Worm (Caenorhabditis elegans) whole organism, L1 larva: ENCODE measurements around the gene rpl-10.
A peak's percentile ranks its signal among the peaks of the same experiment; 100 is the strongest.

Experiments used
- C16A3.4 ChIP-seq: fragments of 150-350 bp; optimal IDR thresholded peaks from 2 replicates; lab custom pipeline; 2014; ENCODE audit warnings: missing biosample characterization, missing genetic modification characterization
- Y116A8C.19 ChIP-seq: sonication (generic microtip); optimal IDR thresholded peaks from 2 replicates; lab custom pipeline; 2016; ENCODE audit warnings: missing compliant biosample characterization, missing genetic modification characterization, borderline replicate concordance
- blmp-1 ChIP-seq: fragments of 150-350 bp; optimal IDR thresholded peaks from 2 replicates; lab custom pipeline; 2014; ENCODE audit warnings: missing biosample characterization, missing genetic modification characterization
- ceh-88 ChIP-seq: fragments of 200-800 bp; sonication (Bioruptor generic); IDR thresholded peaks from 2 replicates; pipeline ENCODE4 v1.3.6; 2022; ENCODE audit warnings: missing genetic modification characterization, missing compliant biosample characterization
- ces-1 ChIP-seq: fragments of 150-350 bp; optimal IDR thresholded peaks from 2 replicates; lab custom pipeline; 2014; ENCODE audit warnings: missing biosample characterization, missing genetic modification reagents, missing genetic modification characterization
- dsc-1 ChIP-seq: sonication (generic microtip); optimal IDR thresholded peaks from 2 replicates; lab custom pipeline; 2016; ENCODE audit warnings: mild to moderate bottlenecking, missing genetic modification characterization, missing compliant biosample characterization
- efl-1 ChIP-seq, 4 experiments: fragments of 150-350 bp; optimal IDR thresholded peaks in 3 of 4; peaks in 1 of 4; 1 replicate in 1 of 4; 2 replicates in 3 of 4; lab custom pipeline; 2014; ENCODE audit warnings: missing biosample characterization in 2 of 4, missing genetic modification characterization in 2 of 4, missing genetic modification reagents in 2 of 4
- egl-27 ChIP-seq, 2 experiments: fragments of 150-350 bp in 1 of 2; sonication (generic microtip); optimal IDR thresholded peaks; 3 replicates each; lab custom pipeline; 2017 to 2018; ENCODE audit warnings: missing biosample characterization in 2 of 2, missing genetic modification characterization in 2 of 2, missing genetic modification reagents in 2 of 2
- elt-3 ChIP-seq, 6 experiments: fragments of 150-350 bp in 1 of 6; sonication (generic microtip); optimal IDR thresholded peaks; 2 replicates each; lab custom pipeline; 2017 to 2018; ENCODE audit warnings: missing biosample characterization in 6 of 6, missing genetic modification characterization in 6 of 6, inconsistent platforms in 1 of 6
- fkh-10 ChIP-seq: sonication (generic microtip); optimal IDR thresholded peaks from 2 replicates; lab custom pipeline; 2017; ENCODE audit warnings: missing biosample characterization, missing genetic modification reagents, missing genetic modification characterization
- fkh-8 ChIP-seq: sonication (generic microtip); optimal IDR thresholded peaks from 2 replicates; lab custom pipeline; 2016; ENCODE audit warnings: mild to moderate bottlenecking, missing genetic modification characterization, missing compliant biosample characterization
- fos-1 ChIP-seq: fragments of 150-350 bp; optimal IDR thresholded peaks from 2 replicates; lab custom pipeline; 2014; ENCODE audit warnings: missing biosample characterization, missing genetic modification characterization
- grh-1 ChIP-seq: fragments of 200-800 bp; sonication (Bioruptor generic); IDR thresholded peaks from 2 replicates; pipeline ENCODE4 v1.3.6; 2022; ENCODE audit warnings: missing genetic modification reagents, missing genetic modification characterization, missing compliant biosample characterization
- isw-1 ChIP-seq: fragments of 200-800 bp; sonication (Bioruptor generic); IDR thresholded peaks from 2 replicates; pipeline ENCODE4 v1.3.6; 2022; ENCODE audit warnings: missing genetic modification characterization, missing compliant biosample characterization
- lin-13 ChIP-seq: fragments of 150-350 bp; optimal IDR thresholded peaks from 2 replicates; lab custom pipeline; 2014; ENCODE audit warnings: missing biosample characterization, missing genetic modification reagents, missing genetic modification characterization
- lin-14 ChIP-seq: fragments of 200-800 bp; sonication (Bioruptor generic); optimal IDR thresholded peaks from 2 replicates; lab custom pipeline; 2018; ENCODE audit warnings: mild to moderate bottlenecking, missing genetic modification characterization, moderate library complexity, missing compliant biosample characterization
- lsy-2 ChIP-seq, 2 experiments: fragments of 150-350 bp; optimal IDR thresholded peaks; 2 replicates each; lab custom pipeline; 2014; ENCODE audit warnings: missing biosample characterization in 2 of 2, missing genetic modification characterization in 2 of 2
- mdl-1 ChIP-seq, 2 experiments: fragments of 150-350 bp; optimal IDR thresholded peaks; 2 replicates each; lab custom pipeline; 2014 to 2017; ENCODE audit warnings: missing biosample characterization in 2 of 2, missing genetic modification characterization in 2 of 2, inconsistent platforms in 1 of 2
- mep-1 ChIP-seq: fragments of 150-350 bp; optimal IDR thresholded peaks from 2 replicates; lab custom pipeline; 2014; ENCODE audit warnings: missing biosample characterization, missing genetic modification characterization
- nhr-19 ChIP-seq: fragments of 200-800 bp; sonication (Bioruptor generic); conservative IDR thresholded peaks from 2 replicates; pipeline ENCODE4 v1.3.6; 2022; ENCODE audit warnings: missing genetic modification characterization, missing compliant biosample characterization
- nhr-47 ChIP-seq: sonication (generic microtip); optimal IDR thresholded peaks from 2 replicates; lab custom pipeline; 2016; ENCODE audit warnings: mild to moderate bottlenecking, missing genetic modification characterization, moderate library complexity, missing compliant biosample characterization
- nhr-76 ChIP-seq: sonication (generic microtip); optimal IDR thresholded peaks from 2 replicates; lab custom pipeline; 2017; ENCODE audit warnings: missing biosample characterization, missing genetic modification characterization
- nhr-77 ChIP-seq: fragments of 150-350 bp; optimal IDR thresholded peaks from 2 replicates; lab custom pipeline; 2014; ENCODE audit warnings: missing biosample characterization, missing genetic modification characterization
- pqm-1 ChIP-seq: sonication (generic microtip); optimal IDR thresholded peaks from 3 replicates; lab custom pipeline; 2017; ENCODE audit warnings: missing biosample characterization, missing genetic modification characterization
- rnt-1 ChIP-seq: sonication (generic microtip); optimal IDR thresholded peaks from 2 replicates; lab custom pipeline; 2016; ENCODE audit warnings: mild to moderate bottlenecking, missing genetic modification characterization, moderate library complexity, missing compliant biosample characterization
- skn-1 ChIP-seq: fragments of 150-350 bp; optimal IDR thresholded peaks from 2 replicates; lab custom pipeline; 2014; ENCODE audit warnings: missing biosample characterization, missing genetic modification characterization
- snpc-4 ChIP-seq: fragments of 150-350 bp; optimal IDR thresholded peaks from 2 replicates; lab custom pipeline; 2014; ENCODE audit warnings: missing biosample characterization, missing genetic modification characterization
- sox-4 ChIP-seq: sonication (generic microtip); optimal IDR thresholded peaks from 2 replicates; lab custom pipeline; 2016; ENCODE audit warnings: missing genetic modification characterization, missing compliant biosample characterization
- sptf-1 ChIP-seq: fragments of 150-350 bp; optimal IDR thresholded peaks from 2 replicates; lab custom pipeline; 2014; ENCODE audit warnings: missing biosample characterization, missing genetic modification characterization
- sup-37 ChIP-seq: fragments of 200-800 bp; sonication (Bioruptor generic); optimal IDR thresholded peaks from 2 replicates; lab custom pipeline; 2018; ENCODE audit warnings: mild to moderate bottlenecking, missing genetic modification characterization, missing compliant biosample characterization
- tlp-1 ChIP-seq: fragments of 150-350 bp; optimal IDR thresholded peaks from 2 replicates; lab custom pipeline; 2014; ENCODE audit warnings: missing biosample characterization, missing genetic modification characterization
- ztf-11 ChIP-seq, 2 experiments: sonication (generic microtip); optimal IDR thresholded peaks; 2 replicates each; lab custom pipeline; 2016 to 2017; ENCODE audit warnings: missing genetic modification characterization in 2 of 2, missing biosample characterization in 1 of 2, missing compliant biosample characterization in 1 of 2
- ztf-4 ChIP-seq: fragments of 150-350 bp; optimal IDR thresholded peaks from 2 replicates; lab custom pipeline; 2014; ENCODE audit warnings: missing biosample characterization, missing genetic modification characterization

Gene rpl-10

ce11 chrII:8138015-8138546 is 5.6 kb upstream of the rpl-10 start, which contains the start of gene cdc-48.2 (continued):
- no peak for TF ChIP-seq ztf-4
- peak; percentile 96 for TF ChIP-seq skn-1
- TF ChIP-seq nhr-77 (tag; lab: Kevin White, UChicago): no peak
- TF ChIP-seq elt-3 (tag; optimal IDR thresholded peaks at IDR 0.05; lab: Kevin White, UChicago): no peak

DNA sequence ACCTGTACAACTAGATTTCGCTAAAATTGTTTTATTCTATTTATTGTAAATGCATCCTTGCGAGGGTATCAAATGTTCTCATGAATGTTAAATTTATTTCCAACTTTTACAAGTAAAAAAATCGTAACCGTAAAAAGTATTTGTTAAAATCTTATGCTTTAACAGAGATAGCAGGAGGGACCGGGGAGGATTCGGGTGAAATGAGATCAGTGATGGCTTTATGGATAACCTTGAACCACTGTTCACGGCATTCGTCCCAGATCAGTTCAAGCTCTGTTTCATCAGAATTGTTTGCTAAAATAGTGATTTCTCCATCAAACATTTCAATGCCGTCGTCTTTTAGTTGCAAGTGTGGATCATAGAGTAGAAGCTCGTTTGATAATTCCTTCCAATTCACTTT is 2.5 kb upstream of the rpl-10 start:
- no peak for TF ChIP-seq nhr-76 (tag; lab: Kevin White, UChicago)
- no peak for TF ChIP-seq blmp-1 (tag; lab: Kevin White, UChicago)
- no peak for TF ChIP-seq fkh-8 (tag; lab: Kevin White, UChicago)
- no peak for TF ChIP-seq fos-1 (tag; lab: Kevin White, UChicago)
- no peak for TF ChIP-seq rnt-1 (tag; lab: Kevin White, UChicago)
- no peak for TF ChIP-seq sup-37 (GFP tag; lab: Kevin White, UChicago)
- no peak for TF ChIP-seq lin-14 (GFP tag; lab: Kevin White, UChicago)
- TF ChIP-seq ceh-88: no peak
- no peak for TF ChIP-seq ztf-4
- TF ChIP-seq nhr-19 (GFP tag; lab: Robert Waterston, UW): no peak
- no peak for TF ChIP-seq isw-1
- no peak for TF ChIP-seq lin-13 (GFP tag; lab: Kevin White, UChicago)
- no peak for TF ChIP-seq grh-1
- no peak for TF ChIP-seq ces-1
- no peak for TF ChIP-seq sox-4

- TF ChIP-seq nhr-77 (tag; lab: Kevin White, UChicago) (no peak), C16A3.4 (tag; lab: Kevin White, UChicago) (no peak), lsy-2 (tag; optimal IDR thresholded peaks at IDR 0.05; lab: Kevin White, UChicago) (peak in 1 of 2 experiments; percentile 43), mdl-1 (tag; optimal IDR thresholded peaks at IDR 0.05; lab: Kevin White, UChicago) (no peak), efl-1 (optimal IDR thresholded peaks at IDR 0.05; lab: Kevin White, UChicago) (no peak), efl-1 (GFP tag; optimal IDR thresholded peaks at IDR 0.05 in 1 of 2; lab: Kevin White, UChicago) (peak in 1 of 2 experiments; percentile 75)
These were observed 862 bp downstream of the rpl-10 start, which contains the start of gene F10B5.2 for ce11 chrII:8144543-8144942. Gene F10B5.2 (plus strand): TSS chrII:8144762.

DNA sequence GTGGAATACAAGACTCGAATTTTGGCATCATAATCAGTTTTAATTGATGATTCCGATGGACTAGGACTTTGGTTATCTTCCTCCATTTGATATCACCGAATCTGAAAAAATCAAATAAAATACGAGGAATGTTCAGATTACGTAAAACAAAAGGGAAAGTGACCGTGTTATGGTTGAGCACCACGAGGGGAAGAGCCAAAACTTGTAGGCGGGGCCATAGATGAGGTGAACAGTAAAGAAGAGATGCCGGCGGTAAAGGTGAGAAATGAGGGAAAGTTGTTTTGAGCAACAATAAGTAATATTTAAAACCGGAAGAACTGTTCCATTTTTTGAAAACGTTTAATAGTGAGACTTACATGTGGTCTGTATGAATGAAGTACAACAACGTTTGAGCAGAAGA is 6.2 kb downstream of the rpl-10 start, which contains the start of gene F10B5.3:
Gene F10B5.3, minus strand, starts transcription at position 101 of the 400 bp plus-strand sequence.
- no peak for TF ChIP-seq nhr-47 (tag; lab: Kevin White, UChicago)
- no peak for TF ChIP-seq Y116A8C.19
- no peak for TF ChIP-seq tlp-1 (tag; lab: Kevin White, UChicago)
- TF ChIP-seq mdl-1 (tag; optimal IDR thresholded peaks at IDR 0.05; lab: Kevin White, UChicago): no peak
- TF ChIP-seq pqm-1: no peak
- TF ChIP-seq lsy-2 (tag; optimal IDR thresholded peaks at IDR 0.05; lab: Kevin White, UChicago): no peak
- TF ChIP-seq egl-27 (tag; optimal IDR thresholded peaks at IDR 0.05; lab: Kevin White, UChicago): no peak
- TF ChIP-seq ztf-11 (tag; optimal IDR thresholded peaks at IDR 0.05; lab: Kevin White, UChicago): no peak
- TF ChIP-seq efl-1 (optimal IDR thresholded peaks at IDR 0.05; lab: Kevin White, UChicago): no peak
- TF ChIP-seq efl-1 (GFP tag; optimal IDR thresholded peaks at IDR 0.05 in 1 of 2; lab: Kevin White, UChicago): no peak

DNA sequence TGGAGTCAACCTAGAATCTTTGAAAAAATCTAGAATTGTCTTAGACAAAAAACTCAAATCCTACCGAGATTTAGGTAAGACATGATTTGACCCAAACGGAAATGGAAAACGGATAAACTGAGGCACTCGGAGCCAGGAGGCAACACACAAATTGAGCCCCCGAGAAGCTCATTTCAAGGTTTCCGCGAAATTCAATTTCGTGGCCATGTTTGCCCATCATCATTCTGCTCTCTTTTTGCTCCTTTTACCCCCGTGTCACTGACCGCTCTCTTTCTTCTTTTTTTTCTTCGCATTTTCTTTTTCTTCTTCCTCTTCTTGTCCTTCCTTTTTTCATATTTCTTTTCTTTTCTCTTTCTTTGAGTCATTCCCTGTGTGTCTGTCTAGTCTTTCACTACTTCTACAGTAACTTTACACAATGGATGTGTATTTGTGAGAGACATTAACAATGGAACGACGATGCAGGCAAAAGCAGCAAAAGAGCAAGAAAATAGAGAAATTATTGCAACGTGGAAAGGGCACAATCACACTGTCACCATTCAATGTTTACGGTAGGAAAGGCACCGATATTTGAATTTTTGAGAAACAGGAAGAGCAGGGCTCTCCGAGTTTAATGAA is 9.1 kb downstream of the rpl-10 start:
- peak; percentile 11 for TF ChIP-seq ces-1
- no peak for TF ChIP-seq snpc-4
- peak; percentile 44 for TF ChIP-seq fkh-10 (GFP tag; lab: Kevin White, UChicago)

DNA sequence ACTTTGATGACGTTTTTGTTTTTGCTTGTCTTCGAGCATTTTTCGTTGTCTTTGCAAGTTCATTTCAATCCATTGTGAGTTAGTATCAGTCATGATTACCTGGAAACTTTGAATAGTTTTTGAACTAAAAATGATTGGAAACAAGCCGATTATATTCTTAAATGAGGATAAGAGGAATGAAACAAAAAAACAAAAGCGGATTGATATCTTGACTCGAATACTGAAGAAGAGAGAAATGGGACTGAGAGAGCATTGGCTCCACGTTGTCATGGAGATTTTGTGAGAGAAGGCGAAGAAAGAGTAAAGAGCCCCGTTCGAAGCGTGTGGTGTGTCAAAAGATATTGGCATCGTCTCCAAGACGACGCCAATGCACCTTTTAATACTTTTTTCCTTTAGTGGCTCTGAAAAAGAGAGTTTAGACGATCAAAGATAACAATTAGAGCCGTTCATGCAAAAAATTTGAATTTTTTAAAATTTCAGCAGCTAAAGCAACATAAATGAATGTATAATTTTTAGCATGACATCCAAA is 13.2 kb downstream of the rpl-10 start, which contains the start of the genes tub-1 and tmem-138:
Gene tub-1, minus strand, starts transcription at position 101 of the 529 bp plus-strand sequence.
Gene tmem-138, plus strand, starts transcription at position 479 of the 529 bp plus-strand sequence.
- TF ChIP-seq mep-1 (tag; lab: Kevin White, UChicago): no peak
- no peak for TF ChIP-seq mdl-1 (tag; optimal IDR thresholded peaks at IDR 0.05; lab: Kevin White, UChicago)
- no peak for TF ChIP-seq sptf-1 (tag; lab: Kevin White, UChicago)
- peak; percentile 42 for TF ChIP-seq dsc-1
- peak; percentile 70 for TF ChIP-seq fkh-8 (tag; lab: Kevin White, UChicago)
- TF ChIP-seq, all 84 proteins: peak for 2
